Worm (Caenorhabditis elegans) whole organism, late embryonic: Measurements from ENCODE around the gene atg-7.

Experiments used
- C38D4.7 ChIP-seq: fragments of 200-800 bp; sonication (Bioruptor generic); optimal IDR thresholded peaks from 2 replicates; lab custom pipeline; 2018; ENCODE audit warnings: mild to moderate bottlenecking, missing genetic modification characterization, moderate library complexity, missing compliant biosample characterization
- K02D7.2 ChIP-seq: sonication (generic microtip); optimal IDR thresholded peaks from 2 replicates; lab custom pipeline; 2017; ENCODE audit warnings: mild to moderate bottlenecking, missing genetic modification characterization, missing compliant biosample characterization
- Y22D7AL.16 ChIP-seq: sonication (generic microtip); optimal IDR thresholded peaks from 2 replicates; lab custom pipeline; 2016; ENCODE audit warnings: missing genetic modification characterization, missing compliant biosample characterization
- ceh-18 ChIP-seq: sonication (generic microtip); optimal IDR thresholded peaks from 2 replicates; lab custom pipeline; 2016; ENCODE audit warnings: missing genetic modification characterization, missing compliant biosample characterization
- ceh-2 ChIP-seq: sonication (generic microtip); optimal IDR thresholded peaks from 2 replicates; lab custom pipeline; 2016; ENCODE audit warnings: missing genotype, missing genetic modification characterization, missing compliant biosample characterization
- ceh-24 ChIP-seq: sonication (generic microtip); optimal IDR thresholded peaks from 2 replicates; lab custom pipeline; 2016; ENCODE audit warnings: mild to moderate bottlenecking, missing genetic modification characterization, missing compliant biosample characterization
- ceh-34 ChIP-seq: sonication (generic microtip); optimal IDR thresholded peaks from 2 replicates; lab custom pipeline; 2016; ENCODE audit warnings: mild to moderate bottlenecking, missing genetic modification characterization, missing compliant biosample characterization
- ceh-48 ChIP-seq: sonication (generic microtip); optimal IDR thresholded peaks from 2 replicates; lab custom pipeline; 2016; ENCODE audit warnings: missing genetic modification characterization, inconsistent platforms, missing compliant biosample characterization
- ceh-9 ChIP-seq: sonication (generic microtip); optimal IDR thresholded peaks from 2 replicates; lab custom pipeline; 2016; ENCODE audit warnings: mild to moderate bottlenecking, missing genetic modification characterization, inconsistent platforms, missing compliant biosample characterization
- dve-1 ChIP-seq: sonication (generic microtip); optimal IDR thresholded peaks from 2 replicates; lab custom pipeline; 2017; ENCODE audit warnings: antibody characterized with exemption, mild to moderate bottlenecking, missing genetic modification characterization, missing compliant biosample characterization
- elt-2 ChIP-seq: sonication (generic microtip); optimal IDR thresholded peaks from 2 replicates; lab custom pipeline; 2016; ENCODE audit warnings: missing genetic modification reagents, missing genetic modification characterization, missing compliant biosample characterization
- elt-4 ChIP-seq: sonication (generic microtip); optimal IDR thresholded peaks from 2 replicates; lab custom pipeline; 2016; ENCODE audit warnings: missing genetic modification characterization, missing compliant biosample characterization
- ets-4 ChIP-seq: sonication (generic microtip); optimal IDR thresholded peaks from 2 replicates; lab custom pipeline; 2016; ENCODE audit warnings: missing genetic modification characterization, missing compliant biosample characterization
- fax-1 ChIP-seq: sonication (generic microtip); optimal IDR thresholded peaks from 2 replicates; lab custom pipeline; 2016; ENCODE audit warnings: missing genotype, missing genetic modification characterization, missing compliant biosample characterization
- fkh-6 ChIP-seq: sonication (generic microtip); optimal IDR thresholded peaks from 2 replicates; lab custom pipeline; 2016; ENCODE audit warnings: missing genetic modification characterization, missing compliant biosample characterization
- hlh-6 ChIP-seq: sonication (generic microtip); optimal IDR thresholded peaks from 2 replicates; lab custom pipeline; 2016; ENCODE audit warnings: missing genotype, missing genetic modification characterization, missing compliant biosample characterization
- lin-11 ChIP-seq: fragments of 200-800 bp; sonication (Bioruptor generic); optimal IDR thresholded peaks from 2 replicates; lab custom pipeline; 2018; ENCODE audit warnings: mild to moderate bottlenecking, missing genetic modification characterization, missing compliant biosample characterization
- madf-2 ChIP-seq: sonication (generic microtip); optimal IDR thresholded peaks from 2 replicates; lab custom pipeline; 2017; ENCODE audit warnings: missing genetic modification characterization, missing compliant biosample characterization
- mec-3 ChIP-seq: sonication (generic microtip); optimal IDR thresholded peaks from 2 replicates; lab custom pipeline; 2016; ENCODE audit warnings: borderline replicate concordance, missing genetic modification characterization, missing compliant biosample characterization
- nfya-1 ChIP-seq: sonication (generic microtip); optimal IDR thresholded peaks from 2 replicates; lab custom pipeline; 2017; ENCODE audit warnings: missing genetic modification characterization, mild to moderate bottlenecking, missing compliant biosample characterization, antibody characterized with exemption, moderate library complexity
- nhr-11 ChIP-seq: fragments of 150-350 bp; optimal IDR thresholded peaks from 2 replicates; lab custom pipeline; 2014; ENCODE audit warnings: missing biosample characterization, missing genetic modification characterization
- npax-4 ChIP-seq: sonication (generic microtip); optimal IDR thresholded peaks from 2 replicates; lab custom pipeline; 2016; ENCODE audit warnings: missing genetic modification characterization, missing compliant biosample characterization
- pag-3 ChIP-seq: sonication (generic microtip); optimal IDR thresholded peaks from 2 replicates; lab custom pipeline; 2016; ENCODE audit warnings: missing compliant biosample characterization, missing genetic modification characterization, borderline replicate concordance
- pax-1 ChIP-seq: fragments of 150-350 bp; optimal IDR thresholded peaks from 2 replicates; lab custom pipeline; 2014; ENCODE audit warnings: missing biosample characterization, missing genetic modification characterization
- pha-2 ChIP-seq: sonication (generic microtip); optimal IDR thresholded peaks from 2 replicates; lab custom pipeline; 2017; ENCODE audit warnings: mild to moderate bottlenecking, missing genetic modification characterization, missing compliant biosample characterization
- pros-1 ChIP-seq: fragments of 150-350 bp; optimal IDR thresholded peaks from 2 replicates; lab custom pipeline; 2014; ENCODE audit warnings: missing biosample characterization, missing genetic modification reagents, missing genetic modification characterization
- ref-2 ChIP-seq: sonication (generic microtip); optimal IDR thresholded peaks from 2 replicates; lab custom pipeline; 2016; ENCODE audit warnings: missing genetic modification characterization, missing compliant biosample characterization
- sox-2 ChIP-seq: fragments of 200-800 bp; sonication (Bioruptor generic); IDR thresholded peaks from 2 replicates; pipeline ENCODE4 v1.3.6; 2022; ENCODE audit warnings: missing genetic modification reagents, missing genetic modification characterization, missing compliant biosample characterization
- sox-4 ChIP-seq: sonication (generic microtip); optimal IDR thresholded peaks from 2 replicates; lab custom pipeline; 2017; ENCODE audit warnings: mild to moderate bottlenecking, missing genetic modification characterization, inconsistent platforms, missing compliant biosample characterization
- syd-9 ChIP-seq: sonication (generic microtip); optimal IDR thresholded peaks from 2 replicates; lab custom pipeline; 2016; ENCODE audit warnings: mild to moderate bottlenecking, missing genetic modification characterization, moderate library complexity, missing compliant biosample characterization
- tbx-2 ChIP-seq: sonication (generic microtip); optimal IDR thresholded peaks from 2 replicates; lab custom pipeline; 2016; ENCODE audit warnings: missing genetic modification characterization, missing compliant biosample characterization
- unc-3 ChIP-seq, 2 experiments: fragments of 200-800 bp in 1 of 2; sonication (Bioruptor generic) in 1 of 2; sonication (generic microtip) in 1 of 2; conservative IDR thresholded peaks in 1 of 2; optimal IDR thresholded peaks in 1 of 2; 2 replicates each; pipeline versions ENCODE4 v1.3.6 to Lab custom; 2016 to 2022; ENCODE audit warnings: missing compliant biosample characterization in 2 of 2, missing genetic modification characterization in 2 of 2, missing genetic modification reagents in 1 of 2
- unc-42 ChIP-seq: sonication (generic microtip); optimal IDR thresholded peaks from 2 replicates; lab custom pipeline; 2016; ENCODE audit warnings: missing genotype, missing genetic modification characterization, missing compliant biosample characterization
- unc-55 ChIP-seq: sonication (generic microtip); optimal IDR thresholded peaks from 2 replicates; lab custom pipeline; 2017; ENCODE audit warnings: missing biosample characterization, missing genetic modification reagents, missing genetic modification characterization
- unc-86 ChIP-seq: sonication (generic microtip); optimal IDR thresholded peaks from 2 replicates; lab custom pipeline; 2016; ENCODE audit warnings: missing genetic modification characterization, missing compliant biosample characterization
- zip-5 ChIP-seq: sonication (generic microtip); optimal IDR thresholded peaks from 2 replicates; lab custom pipeline; 2016; ENCODE audit warnings: missing genetic modification characterization, missing compliant biosample characterization
- ztf-16 ChIP-seq: sonication (generic microtip); optimal IDR thresholded peaks from 2 replicates; lab custom pipeline; 2017; ENCODE audit warnings: missing genetic modification characterization, missing compliant biosample characterization

The atg-7 gene

ce11 chrIV:11048871-11049270, 32.0 kb downstream of the atg-7 start, which contains the start of gene F36H1.11:
F36H1.11 (plus strand) TSS chrIV:11049171.
- TF ChIP-seq madf-2 (tag; lab: Kevin White, UChicago) (no peak), unc-42 (tag; lab: Kevin White, UChicago) (peak; percentile 44)

DNA sequence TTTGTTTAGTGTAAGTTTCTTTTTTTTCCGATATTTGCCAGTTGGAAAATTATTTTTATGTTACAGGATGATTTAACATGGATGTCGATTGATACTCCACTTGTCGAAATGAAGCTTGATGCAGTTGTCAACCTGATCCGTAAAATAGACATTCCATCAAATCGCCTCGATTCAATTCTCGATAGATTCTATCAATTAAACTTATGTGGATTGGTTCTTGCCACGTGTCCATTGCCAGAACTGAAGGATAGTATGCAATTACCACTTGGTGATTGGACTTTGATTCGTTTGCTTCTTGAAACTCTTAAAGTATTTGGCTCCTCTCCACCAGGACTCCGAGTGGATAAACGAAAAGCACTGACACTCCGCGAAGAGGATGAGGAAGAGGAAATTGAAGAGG, 36.5 kb downstream of the atg-7 start:
- TF ChIP-seq fax-1 (tag; lab: Kevin White, UChicago) = no peak
- no peak for TF ChIP-seq madf-2 (tag; lab: Kevin White, UChicago)
- no peak for TF ChIP-seq ceh-9 (tag; lab: Kevin White, UChicago)
- no peak for TF ChIP-seq unc-86 (tag; lab: Kevin White, UChicago)
- no peak for TF ChIP-seq dve-1 (tag; lab: Kevin White, UChicago)
- no peak for TF ChIP-seq ceh-18 (tag; lab: Kevin White, UChicago)
- no peak for TF ChIP-seq unc-3 (GFP tag; conservative IDR thresholded peaks at IDR 0.05; lab: Robert Waterston, UW)
- no peak for TF ChIP-seq unc-3 (tag; optimal IDR thresholded peaks at IDR 0.05; lab: Kevin White, UChicago)
- no peak for TF ChIP-seq lin-11 (tag; lab: Kevin White, UChicago)
- no peak for TF ChIP-seq elt-2 (tag; lab: Kevin White, UChicago)

DNA sequence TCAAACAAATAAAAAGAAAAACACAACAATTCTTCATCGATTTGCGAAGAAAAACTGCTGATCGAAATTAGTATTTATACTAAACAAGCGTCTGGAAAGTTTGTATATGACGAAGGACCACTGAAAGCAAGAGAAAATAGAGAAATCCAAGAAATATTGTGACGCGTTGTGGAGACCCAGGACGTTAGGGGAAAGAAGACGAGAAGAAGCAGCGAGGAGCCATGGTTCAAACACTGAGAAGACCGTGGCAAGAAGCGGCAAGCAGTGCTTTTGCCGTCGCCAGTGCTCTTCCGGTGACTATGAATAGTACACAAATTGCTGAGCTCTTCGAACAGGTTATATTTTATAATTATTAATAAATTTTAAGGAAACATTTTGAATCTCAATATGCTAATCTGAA, 42.2 kb downstream of the atg-7 start:
- TF ChIP-seq nfya-1 (peak; percentile 17), mec-3 (tag; lab: Kevin White, UChicago) (no peak), ztf-16 (tag; lab: Kevin White, UChicago) (no peak), dve-1 (tag; lab: Kevin White, UChicago) (no peak), ceh-24 (tag; lab: Kevin White, UChicago) (no peak), tbx-2 (peak; percentile 6), hlh-6 (tag; lab: Kevin White, UChicago) (no peak), K02D7.2 (tag; lab: Kevin White, UChicago) (no peak), unc-55 (GFP tag; lab: Kevin White, UChicago) (no peak), pag-3 (tag; lab: Kevin White, UChicago) (no peak), pha-2 (no peak)

- TF ChIP-seq syd-9 (tag; lab: Kevin White, UChicago) = no peak
- TF ChIP-seq, all 69 proteins: peak for 0
Observed at ce11 chrIV:11038618-11038664, 42.4 kb downstream of the atg-7 start, which contains the start of gene kdin-1. kdin-1 (plus strand) TSS chrIV:11038655.

DNA sequence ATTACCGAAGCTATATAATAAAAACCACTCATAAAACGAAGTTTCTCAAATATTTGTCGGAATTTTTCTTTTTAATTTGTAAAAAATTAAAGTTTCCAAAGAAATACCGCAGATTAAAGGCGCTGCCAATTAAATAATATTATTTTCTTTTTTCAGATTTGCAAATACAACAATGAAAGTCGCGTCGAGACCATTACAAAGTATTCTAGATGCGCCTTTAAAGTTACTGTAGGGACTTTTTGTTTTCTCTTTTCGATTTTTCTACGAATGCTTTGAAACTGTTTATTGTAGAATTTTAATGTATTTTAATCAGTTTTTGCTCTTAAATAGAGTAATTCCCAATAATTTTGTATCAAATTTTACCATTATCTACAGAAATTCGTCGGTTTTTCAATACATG, 42.6 kb downstream of the atg-7 start:
- no peak for TF ChIP-seq fkh-6 (tag; lab: Kevin White, UChicago)

DNA sequence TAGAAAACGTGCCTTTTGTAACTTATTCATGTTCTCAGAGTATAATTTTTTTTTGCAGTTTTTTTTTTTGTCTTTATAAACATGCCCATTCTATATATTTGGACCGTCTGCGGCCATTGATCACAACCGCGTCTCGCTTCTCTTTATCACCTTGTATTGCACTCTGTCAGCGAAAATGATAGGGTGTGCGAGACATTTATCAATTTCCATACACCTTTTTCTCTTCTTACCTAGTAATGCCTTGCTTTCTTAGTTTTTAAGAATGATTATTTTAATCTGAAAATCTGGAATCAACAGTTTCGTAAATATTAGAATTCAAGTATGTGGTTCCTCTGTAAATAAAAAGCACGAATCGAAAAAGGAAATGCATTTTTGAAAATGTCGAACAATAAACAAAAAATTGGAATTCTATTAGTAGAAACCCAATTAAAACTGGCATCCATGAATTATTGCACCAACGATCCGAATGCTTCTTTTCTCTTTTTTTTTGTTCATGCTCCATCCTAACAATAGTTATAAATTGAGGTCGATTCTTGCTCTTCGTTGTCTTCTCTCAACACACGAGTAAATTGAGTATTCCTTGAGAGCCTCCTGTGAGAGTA, 43.6 kb downstream of the atg-7 start:
- TF ChIP-seq K02D7.2 (tag; lab: Kevin White, UChicago) (no peak), unc-42 (tag; lab: Kevin White, UChicago) (peak; percentile 32), elt-2 (tag; lab: Kevin White, UChicago) (peak; percentile 44)
- TF ChIP-seq, all 69 proteins: peak for 2

DNA sequence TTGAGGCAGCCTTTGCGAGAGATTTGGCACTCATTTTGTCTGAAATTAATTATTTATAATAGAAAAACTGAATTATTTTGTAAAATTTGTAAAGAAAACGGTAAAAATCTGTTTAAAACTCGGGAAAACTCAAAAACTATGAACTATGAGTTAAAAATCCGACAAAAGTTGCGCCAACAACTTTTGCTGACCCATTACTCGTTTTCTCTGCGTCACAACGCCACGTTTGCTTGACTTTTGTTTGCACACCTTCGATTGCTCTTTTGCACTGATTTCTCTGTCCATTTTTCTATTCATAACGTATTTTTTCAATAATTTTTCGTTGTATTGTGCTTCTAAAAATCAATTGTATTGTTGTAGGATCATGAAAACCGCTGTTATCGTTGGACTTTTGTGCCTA, 44.6 kb downstream of the atg-7 start, which contains the start of gene fkb-1:
TSS of gene fkb-1 (plus strand) at position 361 of the 400 bp plus-strand sequence.
- TF ChIP-seq Y22D7AL.16 (tag; lab: Kevin White, UChicago) (no peak), elt-2 (tag; lab: Kevin White, UChicago) (peak; percentile 19), nfya-1 (peak; percentile 35), pax-1 (tag; lab: Kevin White, UChicago) (peak; percentile 60)

DNA sequence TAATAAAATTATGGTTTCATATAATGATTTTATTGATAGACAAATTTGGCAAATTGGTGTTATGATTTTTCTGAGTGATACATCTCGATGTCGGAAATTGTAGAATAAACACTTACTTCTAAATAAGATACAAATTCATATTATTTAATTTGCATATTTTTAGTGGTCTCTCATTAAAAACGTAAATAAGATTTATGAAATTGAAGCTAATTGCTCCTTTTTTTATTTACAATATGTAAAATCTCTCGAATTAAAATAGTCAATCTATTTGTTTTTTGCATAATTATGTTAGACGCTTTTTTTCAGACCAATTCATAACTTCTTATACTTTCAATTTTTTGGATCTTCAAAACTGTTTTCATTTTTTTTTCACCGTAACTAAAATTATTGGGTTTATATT, 48.6 kb downstream of the atg-7 start, which contains the start of gene hrg-6:
TSS of gene hrg-6 (plus strand) at position 301 of the 400 bp plus-strand sequence.
- TF ChIP-seq pros-1 (tag; lab: Kevin White, UChicago) (no peak), elt-4 (tag; lab: Kevin White, UChicago) (no peak), sox-4 (tag; lab: Kevin White, UChicago) (no peak), nhr-11 (tag; lab: Kevin White, UChicago) (no peak), sox-2 (GFP tag; lab: Robert Waterston, UW) (no peak), ceh-24 (tag; lab: Kevin White, UChicago) (no peak), C38D4.7 (no peak), ceh-2 (tag; lab: Kevin White, UChicago) (no peak), fkh-6 (tag; lab: Kevin White, UChicago) (no peak), npax-4 (tag; lab: Kevin White, UChicago) (no peak), ceh-34 (tag; lab: Kevin White, UChicago) (no peak), ets-4 (tag; lab: Kevin White, UChicago) (no peak), unc-42 (tag; lab: Kevin White, UChicago) (no peak), tbx-2 (no peak), K02D7.2 (tag; lab: Kevin White, UChicago) (no peak), zip-5 (tag; lab: Kevin White, UChicago) (no peak), ref-2 (tag; lab: Kevin White, UChicago) (no peak), ceh-48 (no peak), madf-2 (tag; lab: Kevin White, UChicago) (no peak), ceh-9 (tag; lab: Kevin White, UChicago) (no peak)
